Worm (Caenorhabditis elegans): ENCODE measurements around the gene Y102A11A.1.

The Y102A11A.1 gene

DNA sequence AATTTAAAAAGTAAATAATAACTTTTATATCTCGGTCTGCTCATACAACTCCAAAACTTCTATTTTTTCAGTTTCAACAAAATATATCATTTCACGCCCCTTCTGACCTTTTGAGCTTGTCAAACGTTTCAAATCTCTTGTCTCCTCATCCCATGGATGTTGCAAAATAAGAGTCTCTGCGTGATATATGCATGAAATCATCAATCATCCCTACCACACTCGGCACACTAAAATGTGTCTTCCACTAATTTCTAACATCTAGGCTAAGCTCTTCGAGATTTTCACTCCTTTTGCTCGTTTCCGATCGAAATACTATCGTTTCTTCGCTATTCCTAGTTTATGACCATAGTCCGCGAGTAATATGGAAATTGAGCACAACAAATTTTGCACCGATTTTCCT is 47.4 kb downstream of the Y102A11A.1 start:
- no peak for TF ChIP-seq elt-1 (tag; optimal IDR thresholded peaks at IDR 0.05; ENCODE audit: borderline replicate concordance, insufficient read depth)
- no peak for TF ChIP-seq mls-2 (tag; optimal IDR thresholded peaks at IDR 0.05)
- TF ChIP-seq cnd-1 (tag; optimal IDR thresholded peaks at IDR 0.05), result no peak
- no peak for TF ChIP-seq lsy-2 (tag; optimal IDR thresholded peaks at IDR 0.05)
- TF ChIP-seq M03D4.4 (tag; optimal IDR thresholded peaks at IDR 0.05), result no peak
- no peak for TF ChIP-seq flh-1 (GFP tag; optimal IDR thresholded peaks at IDR 0.05)
- no peak for TF ChIP-seq elt-3 (tag; optimal IDR thresholded peaks at IDR 0.05)
- TF ChIP-seq sptf-1 (tag; optimal IDR thresholded peaks at IDR 0.05), result no peak
- no peak for TF ChIP-seq sem-2 (GFP tag; optimal IDR thresholded peaks at IDR 0.05)
- no peak for TF ChIP-seq blmp-1 (tag; optimal IDR thresholded peaks at IDR 0.05)
- no peak for TF ChIP-seq nhr-2 (tag; optimal IDR thresholded peaks at IDR 0.05)
- TF ChIP-seq ceh-83 (GFP tag; optimal IDR thresholded peaks at IDR 0.05), result no peak
- no peak for TF ChIP-seq zip-8 (tag; optimal IDR thresholded peaks at IDR 0.05)
- no peak for TF ChIP-seq nhr-28 (tag; optimal IDR thresholded peaks at IDR 0.05)
- no peak for TF ChIP-seq snpc-4 (tag; optimal IDR thresholded peaks at IDR 0.05)
- TF ChIP-seq unc-62 (GFP tag; optimal IDR thresholded peaks at IDR 0.05), result no peak
- no peak for TF ChIP-seq lin-32 (GFP tag; optimal IDR thresholded peaks at IDR 0.05)

Measured in whole organism, mixed stage, embryonic.